Fruit fly (Drosophila melanogaster): ENCODE data around the gene dyw.
A peak's percentile ranks its signal among the peaks of the same experiment; 100 is the strongest.

Gene dyw

dm6 chrX:2685580-2685979 lies 8.1 kb downstream of the dyw start, which contains the start of gene per:
Gene per, plus strand, starts transcription at chrX:2685580.
- TF ChIP-seq CG6854 (GFP tag; optimal IDR thresholded peaks at IDR 0.05): no peak
- TF ChIP-seq CG6276 (GFP tag; optimal IDR thresholded peaks at IDR 0.05): no peak
- no peak for TF ChIP-seq fd59A (GFP tag; optimal IDR thresholded peaks at IDR 0.05)
- no peak for TF ChIP-seq Eip93F (GFP tag; optimal IDR thresholded peaks at IDR 0.05)
- TF ChIP-seq Gug (GFP tag; IDR thresholded peaks at IDR 0.05): no peak
- TF ChIP-seq spab (GFP tag; optimal IDR thresholded peaks at IDR 0.05): no peak
- TF ChIP-seq acj6 (GFP tag; optimal IDR thresholded peaks at IDR 0.05): no peak
- no peak for TF ChIP-seq CG8119 (GFP tag; IDR thresholded peaks at IDR 0.05)
- no peak for TF ChIP-seq CG15336 (GFP tag; IDR thresholded peaks at IDR 0.05)

- TF ChIP-seq Eip78C (GFP tag) (peak; percentile 54), CG10631 (GFP tag; optimal IDR thresholded peaks at IDR 0.05) (no peak), CG15336 (GFP tag; IDR thresholded peaks at IDR 0.05) (peak; percentile 55), Met (GFP tag; optimal IDR thresholded peaks at IDR 0.05) (no peak), vri (GFP tag; optimal IDR thresholded peaks at IDR 0.05) (no peak), CG1621 (tag; optimal IDR thresholded peaks at IDR 0.05) (no peak), salr (GFP tag; optimal IDR thresholded peaks at IDR 0.05) (no peak), CG3032 (tag; optimal IDR thresholded peaks at IDR 0.05) (no peak), CG6276 (GFP tag; optimal IDR thresholded peaks at IDR 0.05) (peak; percentile 15), CG3919 (GFP tag; optimal IDR thresholded peaks at IDR 0.05) (peak; percentile 2), CG32006 (GFP tag; optimal IDR thresholded peaks at IDR 0.05) (peak; percentile 39), CG6854 (GFP tag; optimal IDR thresholded peaks at IDR 0.05) (no peak), net (GFP tag; optimal IDR thresholded peaks at IDR 0.05) (peak; percentile 21), CG6792 (GFP tag; optimal IDR thresholded peaks at IDR 0.05) (no peak), OdsH (GFP tag; optimal IDR thresholded peaks at IDR 0.05) (peak; percentile 14), pdm3 (GFP tag; optimal IDR thresholded peaks at IDR 0.05) (peak; percentile 11), CG6163 (GFP tag; IDR thresholded peaks at IDR 0.05) (0 out of 3 replicates have a peak, but pooled peaks have one; percentile 14), Hr4 (GFP tag; optimal IDR thresholded peaks at IDR 0.05) (peak; percentile 36), acj6 (GFP tag; optimal IDR thresholded peaks at IDR 0.05) (no peak), CG11762 (GFP tag; optimal IDR thresholded peaks at IDR 0.05; ENCODE audit: insufficient read depth) (no peak)
Observed at dm6 chrX:2685022-2685421, 8.7 kb downstream of the dyw start.

- TF ChIP-seq Ets96B (tag; optimal IDR thresholded peaks at IDR 0.05) (no peak), Hr39 (GFP tag; optimal IDR thresholded peaks at IDR 0.05) (no peak), OdsH (GFP tag; optimal IDR thresholded peaks at IDR 0.05) (no peak), lz (GFP tag; optimal IDR thresholded peaks at IDR 0.05) (no peak), CG3919 (GFP tag; optimal IDR thresholded peaks at IDR 0.05) (no peak)
Observed at dm6 chrX:2684442-2684841, 9.2 kb downstream of the dyw start.

dm6 chrX:2683926-2684325 lies 9.8 kb downstream of the dyw start:
- TF ChIP-seq Hr4 (GFP tag; optimal IDR thresholded peaks at IDR 0.05) (no peak), cyc (GFP tag; optimal IDR thresholded peaks at IDR 0.05) (no peak), ss (GFP tag; optimal IDR thresholded peaks at IDR 0.05) (no peak), Ets96B (tag; optimal IDR thresholded peaks at IDR 0.05) (no peak), CG7368 (GFP tag; optimal IDR thresholded peaks at IDR 0.05) (no peak), Gug (GFP tag; IDR thresholded peaks at IDR 0.05) (no peak), topi (GFP tag; optimal IDR thresholded peaks at IDR 0.05) (no peak), Ets21C (GFP tag; optimal IDR thresholded peaks at IDR 0.05) (no peak), Met (GFP tag; optimal IDR thresholded peaks at IDR 0.05) (no peak), CG11294 (GFP tag; IDR thresholded peaks at IDR 0.05) (no peak), dac (GFP tag; optimal IDR thresholded peaks at IDR 0.05) (no peak), CG3919 (GFP tag; optimal IDR thresholded peaks at IDR 0.05) (no peak), fkh (GFP tag; optimal IDR thresholded peaks at IDR 0.05) (no peak), CG10631 (GFP tag; optimal IDR thresholded peaks at IDR 0.05) (no peak), esn (GFP tag; optimal IDR thresholded peaks at IDR 0.05) (no peak)

Measured in whole organism, prepupa.